Fruit fly (Drosophila melanogaster) whole organism, prepupa: ENCODE measurements around the gene Fum4.

Source experiments
- Blimp-1 ChIP-seq: fragments of 200-800 bp; sonication (Bioruptor generic); optimal IDR thresholded peaks from 3 replicates; lab custom pipeline; 2017; ENCODE audit warnings: missing biosample characterization, missing genetic modification characterization, mild to moderate bottlenecking, moderate library complexity, missing genetic modification reagents
- CG10669 ChIP-seq: fragments of 200-800 bp; sonication (Bioruptor generic); optimal IDR thresholded peaks from 3 replicates; lab custom pipeline; 2018; ENCODE audit warnings: missing biosample characterization, mild to moderate bottlenecking, missing genetic modification characterization, moderate library complexity
- CG11294 ChIP-seq: fragments of 200-800 bp; sonication (Bioruptor generic); IDR thresholded peaks from 2 replicates; pipeline ENCODE4 v1.3.6; 2022; ENCODE audit warnings: missing biosample characterization, missing genetic modification characterization
- CG15336 ChIP-seq: fragments of 200-800 bp; sonication (Bioruptor generic); IDR thresholded peaks from 2 replicates; pipeline ENCODE4 v1.3.6; 2022; ENCODE audit warnings: missing biosample characterization, missing genetic modification characterization
- CG1621 ChIP-seq: fragments of 200-800 bp; sonication (Bioruptor generic); optimal IDR thresholded peaks from 3 replicates; lab custom pipeline; 2018; ENCODE audit warnings: missing biosample characterization, mild to moderate bottlenecking, missing genetic modification characterization
- CG16779 ChIP-seq: fragments of 200-800 bp; sonication (Bioruptor generic); optimal IDR thresholded peaks from 3 replicates; lab custom pipeline; 2017; ENCODE audit warnings: missing biosample characterization, mild to moderate bottlenecking, missing genetic modification characterization
- CG3032 ChIP-seq: fragments of 200-800 bp; optimal IDR thresholded peaks from 2 replicates; lab custom pipeline; 2019; ENCODE audit warnings: missing biosample characterization, mild to moderate bottlenecking, missing genetic modification characterization, moderate library complexity
- CG31627 ChIP-seq: fragments of 200-800 bp; sonication (Bioruptor generic); optimal IDR thresholded peaks from 3 replicates; lab custom pipeline; 2016; ENCODE audit warnings: missing biosample characterization, missing genetic modification characterization
- CG32006 ChIP-seq: fragments of 200-800 bp; sonication (Bioruptor generic); optimal IDR thresholded peaks from 3 replicates; lab custom pipeline; 2017; ENCODE audit warnings: missing biosample characterization, mild to moderate bottlenecking, missing genetic modification characterization
- CG4318 ChIP-seq: fragments of 200-800 bp; sonication (Bioruptor generic); optimal IDR thresholded peaks from 3 replicates; lab custom pipeline; 2017; ENCODE audit warnings: missing biosample characterization, mild to moderate bottlenecking, missing genetic modification characterization
- CG6163 ChIP-seq: fragments of 200-800 bp; sonication (Bioruptor generic); IDR thresholded peaks from 3 replicates; pipeline ENCODE4 v1.3.6; 2022; ENCODE audit warnings: missing biosample characterization, missing genetic modification characterization
- CG6276 ChIP-seq: fragments of 200-800 bp; sonication (Bioruptor generic); optimal IDR thresholded peaks from 2 replicates; lab custom pipeline; 2017; ENCODE audit warnings: missing biosample characterization, mild to moderate bottlenecking, missing genetic modification characterization
- CG6792 ChIP-seq: fragments of 200-800 bp; sonication (Bioruptor generic); optimal IDR thresholded peaks from 3 replicates; lab custom pipeline; 2016; ENCODE audit warnings: missing biosample characterization, missing genetic modification characterization
- CG6808 ChIP-seq: fragments of 200-800 bp; sonication (Bioruptor generic); optimal IDR thresholded peaks from 3 replicates; lab custom pipeline; 2017; ENCODE audit warnings: missing biosample characterization, missing genetic modification characterization, mild to moderate bottlenecking, moderate library complexity, missing genetic modification reagents
- CG6854 ChIP-seq: fragments of 200-800 bp; sonication (Bioruptor generic); optimal IDR thresholded peaks from 2 replicates; lab custom pipeline; 2017; ENCODE audit warnings: missing biosample characterization, mild to moderate bottlenecking, missing genetic modification characterization
- CG7368 ChIP-seq: fragments of 200-800 bp; sonication (Bioruptor generic); optimal IDR thresholded peaks from 3 replicates; lab custom pipeline; 2016; ENCODE audit warnings: missing biosample characterization, missing genetic modification characterization
- CG9139 ChIP-seq: fragments of 200-800 bp; sonication (Bioruptor generic); optimal IDR thresholded peaks from 3 replicates; lab custom pipeline; 2017; ENCODE audit warnings: missing biosample characterization, mild to moderate bottlenecking, missing genetic modification characterization
- Eip75B ChIP-seq: fragments of 200-800 bp; sonication (Bioruptor generic); optimal IDR thresholded peaks from 3 replicates; lab custom pipeline; 2016; ENCODE audit warnings: missing biosample characterization, missing genetic modification characterization
- Eip78C ChIP-seq: fragments of 200-800 bp; sonication (Bioruptor generic); peaks from one replicate; lab custom pipeline; 2016; ENCODE audit warnings: missing biosample characterization, missing genetic modification characterization
- Eip93F ChIP-seq: fragments of 200-800 bp; sonication (Bioruptor generic); optimal IDR thresholded peaks from 2 replicates; lab custom pipeline; 2016; ENCODE audit warnings: missing biosample characterization, mild to moderate bottlenecking, missing genetic modification characterization
- Ets21C ChIP-seq: fragments of 200-800 bp; sonication (Bioruptor generic); optimal IDR thresholded peaks from 3 replicates; lab custom pipeline; 2016; ENCODE audit warnings: missing biosample characterization, missing genetic modification characterization
- Gug ChIP-seq: fragments of 200-800 bp; sonication (Bioruptor generic); IDR thresholded peaks from 2 replicates; pipeline ENCODE4 v1.3.6; 2022; ENCODE audit warnings: missing biosample characterization, missing genetic modification characterization
- Hr39 ChIP-seq: fragments of 200-800 bp; sonication (Bioruptor generic); optimal IDR thresholded peaks from 2 replicates; lab custom pipeline; 2016; ENCODE audit warnings: missing biosample characterization, missing genetic modification characterization
- Hr4 ChIP-seq: fragments of 200-800 bp; sonication (Bioruptor generic); optimal IDR thresholded peaks from 3 replicates; lab custom pipeline; 2016; ENCODE audit warnings: missing biosample characterization, missing genetic modification characterization
- Lpt ChIP-seq: fragments of 200-800 bp; sonication (Bioruptor generic); optimal IDR thresholded peaks from 3 replicates; lab custom pipeline; 2016; ENCODE audit warnings: missing biosample characterization, missing genetic modification characterization
- Smox ChIP-seq: fragments of 200-800 bp; sonication (Bioruptor generic); optimal IDR thresholded peaks from 3 replicates; lab custom pipeline; 2016; ENCODE audit warnings: missing biosample characterization, missing genetic modification characterization
- Sox15 ChIP-seq: fragments of 200-800 bp; sonication (Bioruptor generic); optimal IDR thresholded peaks from 3 replicates; lab custom pipeline; 2016; ENCODE audit warnings: missing biosample characterization, missing genetic modification characterization
- achi ChIP-seq: fragments of 200-800 bp; sonication (Bioruptor generic); optimal IDR thresholded peaks from 3 replicates; lab custom pipeline; 2016; ENCODE audit warnings: missing biosample characterization, missing genetic modification characterization
- eg ChIP-seq: fragments of 200-800 bp; sonication (Bioruptor generic); IDR thresholded peaks from 3 replicates; pipeline ENCODE4 v1.3.6; 2022; ENCODE audit warnings: missing biosample characterization, missing genetic modification characterization
- esn ChIP-seq: fragments of 200-800 bp; sonication (Bioruptor generic); optimal IDR thresholded peaks from 2 replicates; lab custom pipeline; 2016; ENCODE audit warnings: missing biosample characterization, mild to moderate bottlenecking, missing genetic modification characterization, moderate library complexity
- fd59A ChIP-seq: fragments of 200-800 bp; sonication (Bioruptor generic); optimal IDR thresholded peaks from 2 replicates; lab custom pipeline; 2017; ENCODE audit warnings: missing biosample characterization, mild to moderate bottlenecking, missing genetic modification characterization, missing genetic modification reagents
- fd85E ChIP-seq: fragments of 200-800 bp; sonication (Bioruptor generic); optimal IDR thresholded peaks from 3 replicates; lab custom pipeline; 2016; ENCODE audit warnings: missing biosample characterization, missing genetic modification characterization
- fkh ChIP-seq: fragments of 200-800 bp; sonication (Bioruptor generic); optimal IDR thresholded peaks from 3 replicates; lab custom pipeline; 2017; ENCODE audit warnings: missing biosample characterization, mild to moderate bottlenecking, missing genetic modification characterization, moderate library complexity
- lz ChIP-seq: fragments of 200-800 bp; sonication (Bioruptor generic); optimal IDR thresholded peaks from 3 replicates; lab custom pipeline; 2016; ENCODE audit warnings: missing biosample characterization, missing genetic modification characterization
- net ChIP-seq: fragments of 200-800 bp; sonication (Bioruptor generic); optimal IDR thresholded peaks from 3 replicates; lab custom pipeline; 2016; ENCODE audit warnings: missing biosample characterization, missing genetic modification characterization
- pdm3 ChIP-seq: fragments of 200-800 bp; sonication (Bioruptor generic); optimal IDR thresholded peaks from 3 replicates; lab custom pipeline; 2016; ENCODE audit warnings: missing biosample characterization, missing genetic modification characterization
- spab ChIP-seq: fragments of 200-800 bp; sonication (Bioruptor generic); optimal IDR thresholded peaks from 2 replicates; lab custom pipeline; 2017; ENCODE audit warnings: missing biosample characterization, mild to moderate bottlenecking, missing genetic modification characterization, missing genetic modification reagents
- ss ChIP-seq, 2 experiments: fragments of 200-800 bp; sonication (Bioruptor generic); optimal IDR thresholded peaks; 2 replicates in 1 of 2; 3 replicates in 1 of 2; lab custom pipeline; 2017 to 2018; ENCODE audit warnings: mild to moderate bottlenecking in 2 of 2, missing biosample characterization in 2 of 2, missing genetic modification characterization in 2 of 2, moderate library complexity in 1 of 2
- svp ChIP-seq: fragments of 200-800 bp; sonication (Bioruptor generic); peaks from one replicate; lab custom pipeline; 2016; ENCODE audit warnings: missing biosample characterization, missing genetic modification characterization
- vri ChIP-seq: fragments of 200-800 bp; sonication (Bioruptor generic); optimal IDR thresholded peaks from 3 replicates; lab custom pipeline; 2016; ENCODE audit warnings: missing biosample characterization, mild to moderate bottlenecking, missing genetic modification characterization

The Fum4 gene

dm6 chr2L:10200847-10201246 is 9.6 kb upstream of the Fum4 start, which contains the start of the genes Ripalpha and RpL7 (continued):
- TF ChIP-seq spab (GFP tag; lab: Kevin White, UChicago) (no peak), CG6854 (GFP tag; lab: Kevin White, UChicago) (peak; percentile 93), Eip78C (GFP tag; lab: Kevin White, UChicago) (peak; percentile 95), Sox15 (GFP tag; lab: Kevin White, UChicago) (peak; percentile 82), lz (peak; percentile 97), Blimp-1 (peak; percentile 90), achi (peak; percentile 100), vri (GFP tag; lab: Kevin White, UChicago) (peak; percentile 98), CG7368 (GFP tag; lab: Kevin White, UChicago) (peak; percentile 93), esn (GFP tag; lab: Kevin White, UChicago) (peak; percentile 97), Hr39 (GFP tag; lab: Kevin White, UChicago) (peak; percentile 93), Ets21C (peak; percentile 84), CG6808 (GFP tag; lab: Kevin White, UChicago) (peak; percentile 80), CG6163 (GFP tag; lab: Robert Waterston, UW) (peak; percentile 96), ss (GFP tag; optimal IDR thresholded peaks at IDR 0.05; lab: Kevin White, UChicago) (peak; percentile 81 to 94), fkh (GFP tag; lab: Kevin White, UChicago) (peak; percentile 90), Smox (peak; percentile 90), CG16779 (tag; lab: Kevin White, UChicago) (no peak), pdm3 (GFP tag; lab: Kevin White, UChicago) (peak; percentile 92), fd85E (GFP tag; lab: Kevin White, UChicago) (peak; percentile 91), net (GFP tag; lab: Kevin White, UChicago) (peak; percentile 93), Hr4 (GFP tag; lab: Kevin White, UChicago) (peak; percentile 76), eg (peak; percentile 96; the same call in 2 of the 3 replicates), CG6276 (GFP tag; lab: Kevin White, UChicago) (no peak), CG9139 (GFP tag; lab: Kevin White, UChicago) (peak; percentile 91), Eip75B (GFP tag; lab: Kevin White, UChicago) (peak; percentile 86), CG10669 (peak; percentile 81), CG31627 (peak; percentile 96), CG32006 (no peak), CG11294 (GFP tag; lab: Robert Waterston, UW) (no peak; the same call in 1 of the 2 replicates), fd59A (GFP tag; lab: Kevin White, UChicago) (peak; percentile 75), CG6792 (GFP tag; lab: Kevin White, UChicago) (peak; percentile 91), Lpt (peak; percentile 78), Gug (GFP tag; lab: Robert Waterston, UW) (peak; percentile 69)

DNA sequence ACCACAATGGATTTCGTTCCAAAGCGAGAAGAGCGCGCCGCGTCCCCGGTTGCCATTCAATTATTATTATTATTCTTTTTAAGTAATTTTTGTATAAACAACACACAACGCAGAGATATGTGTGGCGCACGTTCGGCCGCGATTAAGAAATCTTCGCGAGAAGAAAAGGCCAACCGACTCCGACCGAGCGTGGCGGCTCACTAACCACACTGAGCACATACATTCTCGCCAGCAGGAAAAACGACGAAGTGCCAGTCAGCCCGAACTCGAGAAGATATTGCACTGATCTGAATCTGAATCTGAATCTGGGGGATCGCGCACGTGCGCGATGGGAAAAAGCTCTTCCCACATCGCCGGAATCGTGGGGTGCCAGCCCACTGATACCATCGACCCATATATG is 7.6 kb upstream of the Fum4 start, which contains the start of gene Sur:
Sur (minus strand) TSS at position 207 of the 400 bp plus-strand sequence.
- TF ChIP-seq Eip75B (GFP tag; lab: Kevin White, UChicago) (no peak), Eip93F (GFP tag; lab: Kevin White, UChicago) (no peak), CG6163 (GFP tag; lab: Robert Waterston, UW) (peak; percentile 18; the same call in 1 of the 3 replicates), CG10669 (no peak), CG32006 (no peak), CG15336 (no peak), fkh (GFP tag; lab: Kevin White, UChicago) (peak; percentile 15), lz (no peak), svp (peak; percentile 84), Hr39 (GFP tag; lab: Kevin White, UChicago) (no peak), Eip78C (GFP tag; lab: Kevin White, UChicago) (peak; percentile 58)

DNA sequence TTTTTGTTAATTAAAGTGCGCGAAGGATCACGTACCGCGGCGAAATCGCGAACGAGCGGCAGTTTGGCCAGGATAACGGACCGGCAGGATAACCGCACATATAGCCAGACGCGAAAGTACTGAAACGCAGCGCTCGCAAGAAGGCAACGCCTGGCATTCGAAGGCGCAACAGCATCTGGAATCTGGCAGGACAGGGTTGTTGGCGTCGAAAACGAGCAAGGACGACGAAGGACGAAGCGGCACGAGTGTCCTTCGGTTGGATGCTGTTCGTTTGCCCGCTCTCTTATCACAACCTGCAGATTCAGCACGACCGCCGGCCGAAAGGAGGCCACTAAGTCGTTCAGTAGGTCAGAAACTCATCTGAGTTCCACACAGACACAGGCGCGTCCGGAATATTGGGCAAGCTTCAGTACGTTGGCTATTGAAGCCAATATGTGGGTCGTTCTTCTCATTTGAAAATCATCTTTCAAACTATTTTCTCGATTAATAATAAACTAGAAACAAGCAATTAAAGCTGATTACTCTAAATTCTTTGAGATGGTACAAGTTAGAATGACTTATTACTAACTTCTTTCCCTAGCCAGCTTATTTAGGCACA is 11.0 kb downstream of the Fum4 start, which contains the start of gene CG44153:
CG44153 (minus strand) TSS at position 75 of the 598 bp plus-strand sequence.
- TF ChIP-seq CG3032 (tag; lab: Kevin White, UChicago) (no peak), CG4318 (GFP tag; lab: Kevin White, UChicago) (no peak), CG1621 (tag; lab: Kevin White, UChicago) (no peak)
- TF ChIP-seq, all 60 proteins: peak for 0
